Worm (Caenorhabditis elegans) whole organism, late embryonic: Measurements from ENCODE around the gene Y113G7A.16.

ENCODE experiments used
- F13H6.1 ChIP-seq: sonication (generic microtip); optimal IDR thresholded peaks from 2 replicates; lab custom pipeline; 2016; ENCODE audit warnings: missing genetic modification characterization, missing compliant biosample characterization
- ama-1 ChIP-seq: fragments of 150-350 bp; optimal IDR thresholded peaks from 2 replicates; lab custom pipeline; 2014
- ceh-14 ChIP-seq: sonication (generic microtip); optimal IDR thresholded peaks from 2 replicates; lab custom pipeline; 2016; ENCODE audit warnings: missing genotype, missing genetic modification characterization, missing compliant biosample characterization
- ceh-18 ChIP-seq: sonication (generic microtip); optimal IDR thresholded peaks from 2 replicates; lab custom pipeline; 2016; ENCODE audit warnings: missing genetic modification characterization, missing compliant biosample characterization
- ceh-34 ChIP-seq: sonication (generic microtip); optimal IDR thresholded peaks from 2 replicates; lab custom pipeline; 2016; ENCODE audit warnings: mild to moderate bottlenecking, missing genetic modification characterization, missing compliant biosample characterization
- ceh-9 ChIP-seq: sonication (generic microtip); optimal IDR thresholded peaks from 2 replicates; lab custom pipeline; 2016; ENCODE audit warnings: mild to moderate bottlenecking, missing genetic modification characterization, inconsistent platforms, missing compliant biosample characterization
- elt-2 ChIP-seq: sonication (generic microtip); optimal IDR thresholded peaks from 2 replicates; lab custom pipeline; 2016; ENCODE audit warnings: missing genetic modification reagents, missing genetic modification characterization, missing compliant biosample characterization
- ets-4 ChIP-seq: sonication (generic microtip); optimal IDR thresholded peaks from 2 replicates; lab custom pipeline; 2016; ENCODE audit warnings: missing genetic modification characterization, missing compliant biosample characterization
- fkh-10 ChIP-seq: fragments of 150-350 bp; optimal IDR thresholded peaks from 2 replicates; lab custom pipeline; 2014; ENCODE audit warnings: missing biosample characterization, missing genetic modification reagents, missing genetic modification characterization
- fkh-6 ChIP-seq: sonication (generic microtip); optimal IDR thresholded peaks from 2 replicates; lab custom pipeline; 2016; ENCODE audit warnings: missing genetic modification characterization, missing compliant biosample characterization
- nhr-11 ChIP-seq: fragments of 150-350 bp; optimal IDR thresholded peaks from 2 replicates; lab custom pipeline; 2014; ENCODE audit warnings: missing biosample characterization, missing genetic modification characterization
- sox-2 ChIP-seq: fragments of 200-800 bp; sonication (Bioruptor generic); IDR thresholded peaks from 2 replicates; pipeline ENCODE4 v1.3.6; 2022; ENCODE audit warnings: missing genetic modification reagents, missing genetic modification characterization, missing compliant biosample characterization
- tbx-2 ChIP-seq: sonication (generic microtip); optimal IDR thresholded peaks from 2 replicates; lab custom pipeline; 2016; ENCODE audit warnings: missing genetic modification characterization, missing compliant biosample characterization

DNA sequence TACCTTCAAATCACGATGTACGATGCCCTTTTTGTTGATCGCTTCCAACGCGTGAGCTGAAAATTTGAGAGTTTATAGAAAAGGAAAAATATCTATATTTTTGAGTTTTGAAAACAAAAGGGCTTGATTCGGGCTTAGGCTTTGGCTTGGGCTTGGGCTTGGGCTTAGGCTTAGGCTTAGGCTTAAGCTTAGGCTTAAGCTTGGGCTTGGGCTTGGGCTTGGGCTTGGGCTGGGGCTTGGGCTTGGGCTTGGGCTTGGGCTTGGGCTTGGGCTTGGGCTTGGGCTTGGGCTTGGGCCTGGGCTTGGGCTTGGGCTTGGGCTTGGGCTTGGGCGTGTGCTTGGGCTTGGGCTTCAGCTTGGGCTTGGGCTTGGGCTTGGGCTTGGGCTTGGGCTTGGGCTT, 35.2 kb upstream of the Y113G7A.16 start:
- TF ChIP-seq fkh-6 (tag; lab: Kevin White, UChicago) (no peak), fkh-10 (GFP tag; lab: Kevin White, UChicago) (no peak), nhr-11 (tag; lab: Kevin White, UChicago) (no peak), elt-2 (no peak), ceh-14 (tag; lab: Kevin White, UChicago) (no peak), ceh-34 (tag; lab: Kevin White, UChicago) (no peak), sox-2 (no peak), ceh-18 (no peak), tbx-2 (tag; lab: Kevin White, UChicago) (no peak), ama-1 (lab: Kevin White, UChicago) (no peak), F13H6.1 (tag; lab: Kevin White, UChicago) (no peak), ets-4 (tag; lab: Kevin White, UChicago) (no peak), ceh-9 (tag; lab: Kevin White, UChicago) (no peak)
